Fruit fly (Drosophila melanogaster) S2 (cell line): ENCODE data around the gene CG11596.

ENCODE experiments used
- CG8478 ChIP-seq: fragments of >200 bp; optimal IDR thresholded peaks from 2 replicates; lab custom pipeline; 2018
- CTCF ChIP-seq, 2 experiments: fragments of >200 bp; optimal IDR thresholded peaks; 2 replicates each; lab custom pipeline; 2018

- TF ChIP-seq CTCF (optimal IDR thresholded peaks at IDR 0.05; lab: Kevin White, UChicago) (no peak), CG8478 (lab: Kevin White, UChicago) (no peak)
Observed at dm6 chrX:1908757-1909156, 18.7 kb upstream of the CG11596 start, which contains the start of the genes Edem1 and Rbcn-3B.
